Worm (Caenorhabditis elegans) whole organism, L4/young adult: Measurements from ENCODE around the gene hap-1.

ENCODE experiments used
- W03F9.2 ChIP-seq: fragments of 150-350 bp; optimal IDR thresholded peaks from 2 replicates; lab custom pipeline; 2014; ENCODE audit warnings: missing biosample characterization, missing genetic modification characterization
- him-1 ChIP-seq: sonication (generic microtip); optimal IDR thresholded peaks from 2 replicates; lab custom pipeline; 2016; ENCODE audit warnings: missing genotype, missing genetic modification reagents, missing genetic modification characterization, missing compliant biosample characterization

DNA sequence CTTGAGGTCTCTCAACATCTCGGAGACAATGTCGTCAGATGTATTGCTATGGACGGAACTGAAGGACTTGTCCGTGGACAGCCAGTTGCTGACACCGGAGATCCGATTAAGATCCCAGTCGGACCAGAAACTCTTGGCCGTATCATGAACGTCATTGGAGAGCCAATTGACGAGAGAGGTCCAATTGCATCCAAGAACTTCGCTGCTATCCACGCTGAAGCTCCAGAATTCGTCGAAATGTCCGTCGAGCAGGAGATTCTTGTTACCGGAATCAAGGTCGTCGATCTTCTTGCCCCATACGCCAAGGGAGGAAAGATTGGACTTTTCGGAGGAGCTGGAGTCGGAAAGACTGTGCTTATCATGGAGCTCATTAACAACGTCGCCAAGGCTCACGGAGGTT is 34.9 kb upstream of the hap-1 start:
- TF ChIP-seq him-1 (no peak), W03F9.2 (no peak)
